Fruit fly (Drosophila melanogaster): ENCODE measurements around the gene Vha14-2.

DNA sequence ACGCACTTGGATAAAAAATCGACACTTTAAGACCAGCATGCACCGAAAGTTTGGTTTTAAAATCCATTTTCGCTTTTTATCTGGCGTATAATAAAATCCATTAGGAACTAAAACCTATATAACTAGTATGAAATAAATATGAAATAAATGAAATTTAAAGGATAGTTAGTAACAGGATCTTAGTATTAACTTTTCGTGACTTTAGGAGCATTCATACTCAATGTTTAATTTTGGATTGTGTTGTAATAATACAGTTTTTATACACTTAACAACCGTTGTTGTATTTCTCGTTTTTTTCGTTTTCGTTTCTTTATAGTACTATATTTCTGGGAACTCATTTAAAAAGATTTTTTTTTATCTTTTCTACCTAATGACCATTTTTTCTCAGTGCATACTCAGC is 26.7 kb downstream of the Vha14-2 start:
- TF ChIP-seq Dll (optimal IDR thresholded peaks at IDR 0.05) (no peak), CG8478 (optimal IDR thresholded peaks at IDR 0.05) (no peak), usp (GFP tag; optimal IDR thresholded peaks at IDR 0.05) (no peak)

All from whole organism.